Fruit fly (Drosophila melanogaster) whole organism, embryonic: Measurements from ENCODE around the gene GstD5.

Experiments used
- Atf-2 ChIP-seq: fragments of 200-800 bp; sonication (Bioruptor generic); optimal IDR thresholded peaks from 2 replicates; lab custom pipeline; 2016; ENCODE audit warnings: missing biosample characterization, missing genetic modification characterization
- BEAF-32 ChIP-seq: fragments of 200-800 bp; sonication (Bioruptor generic); optimal IDR thresholded peaks from 3 replicates; lab custom pipeline; 2017; ENCODE audit warnings: missing biosample characterization, missing genetic modification characterization, mild to moderate bottlenecking, moderate library complexity, missing genetic modification reagents
- CG10462 ChIP-seq: fragments of 200-800 bp; sonication (Bioruptor generic); optimal IDR thresholded peaks from 2 replicates; lab custom pipeline; 2016; ENCODE audit warnings: missing biosample characterization, missing genetic modification characterization
- CG14050 ChIP-seq: fragments of 200-800 bp; sonication (Bioruptor generic); IDR thresholded peaks from 3 replicates; pipeline ENCODE4 v1.3.6; 2022; ENCODE audit warnings: missing biosample characterization, missing genetic modification characterization
- CG15696 ChIP-seq: fragments of 200-800 bp; sonication (Bioruptor generic); optimal IDR thresholded peaks from 2 replicates; lab custom pipeline; 2019; ENCODE audit warnings: missing biosample characterization, mild to moderate bottlenecking, missing genetic modification characterization, moderate library complexity
- CG1603 ChIP-seq: fragments of 200-800 bp; sonication (Bioruptor generic); optimal IDR thresholded peaks from 2 replicates; lab custom pipeline; 2019; ENCODE audit warnings: missing biosample characterization, mild to moderate bottlenecking, missing genetic modification characterization, moderate library complexity
- CG2678 ChIP-seq: fragments of 200-800 bp; sonication (Bioruptor generic); optimal IDR thresholded peaks from 3 replicates; lab custom pipeline; 2019; ENCODE audit warnings: missing biosample characterization, mild to moderate bottlenecking, missing genetic modification characterization, moderate library complexity
- CG31388 ChIP-seq: fragments of 200-800 bp; sonication (Bioruptor generic); optimal IDR thresholded peaks from 2 replicates; lab custom pipeline; 2016; ENCODE audit warnings: missing biosample characterization, missing genetic modification characterization
- CG5953 ChIP-seq: fragments of 200-800 bp; sonication (Bioruptor generic); IDR thresholded peaks from 2 replicates; pipeline ENCODE4 v1.3.6; 2022; ENCODE audit warnings: missing biosample characterization, missing genetic modification characterization
- CG8765 ChIP-seq: fragments of 200-800 bp; sonication (Bioruptor generic); IDR thresholded peaks from 2 replicates; pipeline ENCODE4 v1.3.6; 2022; ENCODE audit warnings: missing biosample characterization, missing genetic modification characterization
- Dad ChIP-seq: fragments of 200-800 bp; sonication (Bioruptor generic); optimal IDR thresholded peaks from 3 replicates; lab custom pipeline; 2016; ENCODE audit warnings: missing biosample characterization, missing genetic modification characterization
- Doc3 ChIP-seq: fragments of 200-800 bp; sonication (Bioruptor generic); IDR thresholded peaks from 3 replicates; pipeline ENCODE4 v1.3.6; 2022; ENCODE audit warnings: missing biosample characterization, missing genetic modification characterization; ENCODE audit not compliant: partially characterized antibody
- Hmr ChIP-seq: fragments of 200-800 bp; sonication (Bioruptor generic); optimal IDR thresholded peaks from 3 replicates; lab custom pipeline; 2017; ENCODE audit warnings: mild to moderate bottlenecking, missing biosample characterization, missing genetic modification reagents, missing genetic modification characterization
- Hr51 ChIP-seq, 2 experiments: fragments of 200-800 bp; sonication (Bioruptor generic); optimal IDR thresholded peaks; 2 replicates in 1 of 2; 3 replicates in 1 of 2; lab custom pipeline; 2016 to 2018; ENCODE audit warnings: missing biosample characterization in 2 of 2, missing genetic modification characterization in 2 of 2, mild to moderate bottlenecking in 1 of 2, moderate library complexity in 1 of 2
- Hr78 ChIP-seq, 2 experiments: fragments of 200-800 bp in 1 of 2; fragments of >200 bp in 1 of 2; sonication (Bioruptor generic) in 1 of 2; optimal IDR thresholded peaks; 2 replicates each; lab custom pipeline; 2017 to 2019; ENCODE audit warnings: missing biosample characterization in 2 of 2, missing genetic modification characterization in 2 of 2, mild to moderate bottlenecking in 1 of 2, moderate library complexity in 1 of 2
- Jarid2 ChIP-seq: fragments of 200-800 bp; sonication (Bioruptor generic); optimal IDR thresholded peaks from 3 replicates; lab custom pipeline; 2017; ENCODE audit warnings: mild to moderate bottlenecking, missing biosample characterization, missing genetic modification reagents, missing genetic modification characterization
- Lhr ChIP-seq: fragments of 200-800 bp; sonication (Bioruptor generic); optimal IDR thresholded peaks from 3 replicates; lab custom pipeline; 2017; ENCODE audit warnings: mild to moderate bottlenecking, missing biosample characterization, missing genetic modification reagents, missing genetic modification characterization
- Lim3 ChIP-seq: fragments of 200-800 bp; sonication (Bioruptor generic); IDR thresholded peaks from 2 replicates; pipeline ENCODE4 v1.3.6; 2022; ENCODE audit warnings: missing biosample characterization, missing genetic modification characterization
- NC2α ChIP-seq: fragments of 200-800 bp; sonication (Bioruptor generic); optimal IDR thresholded peaks from 2 replicates; lab custom pipeline; 2016; ENCODE audit warnings: missing biosample characterization, missing genetic modification characterization
- Side ChIP-seq: fragments of 200-800 bp; sonication (Bioruptor generic); optimal IDR thresholded peaks from 2 replicates; lab custom pipeline; 2016; ENCODE audit warnings: missing biosample characterization, missing genetic modification characterization
- Sry-δ ChIP-seq: fragments of 200-800 bp; sonication (Bioruptor generic); optimal IDR thresholded peaks from 2 replicates; lab custom pipeline; 2016; ENCODE audit warnings: missing biosample characterization, missing genetic modification characterization
- Tbp ChIP-seq: fragments of >200 bp; optimal IDR thresholded peaks from 2 replicates; lab custom pipeline; 2018; ENCODE audit warnings: missing biosample characterization, missing genetic modification characterization
- Xbp1 ChIP-seq: fragments of 200-800 bp; sonication (Bioruptor generic); optimal IDR thresholded peaks from 3 replicates; lab custom pipeline; 2016; ENCODE audit warnings: missing biosample characterization, mild to moderate bottlenecking, missing genetic modification characterization
- ab ChIP-seq: fragments of 200-800 bp; sonication (Bioruptor generic); optimal IDR thresholded peaks from 2 replicates; lab custom pipeline; 2016; ENCODE audit warnings: missing biosample characterization, missing genetic modification characterization
- ase ChIP-seq: fragments of 200-800 bp; sonication (Bioruptor generic); IDR thresholded peaks from 3 replicates; pipeline ENCODE4 v1.3.6; 2022; ENCODE audit warnings: missing biosample characterization, missing genetic modification characterization
- chif ChIP-seq, 2 experiments: fragments of 200-800 bp; sonication (Bioruptor generic); optimal IDR thresholded peaks; 3 replicates each; lab custom pipeline; 2016; ENCODE audit warnings: missing biosample characterization in 2 of 2, missing genetic modification characterization in 2 of 2
- croc ChIP-seq: fragments of 200-800 bp; sonication (Bioruptor generic); conservative IDR thresholded peaks from 3 replicates; pipeline ENCODE4 v1.3.6; 2022; ENCODE audit warnings: missing biosample characterization, missing genetic modification characterization
- crol ChIP-seq: fragments of 200-800 bp; sonication (Bioruptor generic); IDR thresholded peaks from 2 replicates; pipeline ENCODE4 v1.3.6; 2022; ENCODE audit warnings: missing biosample characterization, missing genetic modification characterization
- crp ChIP-seq, 2 experiments: fragments of 200-800 bp; sonication (Bioruptor generic); optimal IDR thresholded peaks; 2 replicates in 1 of 2; 3 replicates in 1 of 2; lab custom pipeline; 2017; ENCODE audit warnings: missing biosample characterization in 2 of 2, missing genetic modification characterization in 2 of 2, mild to moderate bottlenecking in 1 of 2, moderate library complexity in 1 of 2
- exex ChIP-seq: fragments of 200-800 bp; sonication (Bioruptor generic); optimal IDR thresholded peaks from 4 replicates; lab custom pipeline; 2018; ENCODE audit warnings: missing biosample characterization, mild to moderate bottlenecking, missing genetic modification characterization, moderate library complexity
- grn ChIP-seq: fragments of 200-800 bp; sonication (Bioruptor generic); optimal IDR thresholded peaks from 3 replicates; lab custom pipeline; 2017; ENCODE audit warnings: missing biosample characterization, missing genetic modification characterization
- ham ChIP-seq: fragments of 200-800 bp; sonication (Bioruptor generic); IDR thresholded peaks from 2 replicates; pipeline ENCODE4 v1.3.6; 2022; ENCODE audit warnings: missing biosample characterization, missing genetic modification characterization
- mirr ChIP-seq: fragments of 200-800 bp; sonication (Bioruptor generic); optimal IDR thresholded peaks from 3 replicates; lab custom pipeline; 2018; ENCODE audit warnings: missing biosample characterization, mild to moderate bottlenecking, missing genetic modification characterization
- odd ChIP-seq: fragments of 200-800 bp; sonication (Bioruptor generic); optimal IDR thresholded peaks from 2 replicates; lab custom pipeline; 2017; ENCODE audit warnings: missing biosample characterization, mild to moderate bottlenecking, missing genetic modification characterization
- otp ChIP-seq: fragments of 200-800 bp; sonication (Bioruptor generic); IDR thresholded peaks from 3 replicates; pipeline ENCODE4, ENCODE4 v1.3.6; 2022; ENCODE audit warnings: missing biosample characterization, missing genetic modification characterization
- salm ChIP-seq: fragments of 200-800 bp; sonication (Bioruptor generic); optimal IDR thresholded peaks from 2 replicates; lab custom pipeline; 2018; ENCODE audit warnings: missing biosample characterization, mild to moderate bottlenecking, missing genetic modification characterization
- sc ChIP-seq, 3 experiments: fragments of >200 bp in 2 of 3; fragments of 200-800 bp in 1 of 3; sonication (Bioruptor generic) in 1 of 3; optimal IDR thresholded peaks; 2 replicates in 2 of 3; 3 replicates in 1 of 3; lab custom pipeline; 2017; ENCODE audit warnings: mild to moderate bottlenecking in 1 of 3, missing biosample characterization in 1 of 3, missing genetic modification characterization in 1 of 3, missing genetic modification reagents in 1 of 3
- sima ChIP-seq: fragments of 200-800 bp; sonication (Bioruptor generic); optimal IDR thresholded peaks from 2 replicates; lab custom pipeline; 2016; ENCODE audit warnings: missing biosample characterization, missing genetic modification characterization
- sisA ChIP-seq: fragments of 200-800 bp; sonication (Bioruptor generic); IDR thresholded peaks from 2 replicates; pipeline ENCODE4 v1.3.6; 2022; ENCODE audit warnings: missing biosample characterization, missing genetic modification characterization
- sqz ChIP-seq: fragments of 200-800 bp; sonication (Bioruptor generic); optimal IDR thresholded peaks from 3 replicates; lab custom pipeline; 2018; ENCODE audit warnings: missing biosample characterization, mild to moderate bottlenecking, missing genetic modification characterization
- stc ChIP-seq: fragments of 200-800 bp; sonication (Bioruptor generic); IDR thresholded peaks from 2 replicates; pipeline ENCODE4 v1.3.6; 2022; ENCODE audit warnings: missing biosample characterization, missing genetic modification characterization
- sug ChIP-seq: fragments of 200-800 bp; optimal IDR thresholded peaks from 2 replicates; lab custom pipeline; 2019; ENCODE audit warnings: missing biosample characterization, mild to moderate bottlenecking, missing genetic modification characterization, moderate library complexity
- tgo ChIP-seq: fragments of 200-800 bp; sonication (Bioruptor generic); IDR thresholded peaks from 3 replicates; pipeline ENCODE4 v1.3.6; 2022; ENCODE audit warnings: missing biosample characterization, missing genetic modification characterization
- trh ChIP-seq: fragments of 200-800 bp; sonication (Bioruptor generic); optimal IDR thresholded peaks from 2 replicates; lab custom pipeline; 2016; ENCODE audit warnings: missing biosample characterization, missing genetic modification characterization
- zfh1 ChIP-seq: fragments of 200-800 bp; sonication (Bioruptor generic); IDR thresholded peaks from 3 replicates; pipeline ENCODE4 v1.3.6; 2022; ENCODE audit warnings: missing biosample characterization, missing genetic modification characterization

Gene GstD5

DNA sequence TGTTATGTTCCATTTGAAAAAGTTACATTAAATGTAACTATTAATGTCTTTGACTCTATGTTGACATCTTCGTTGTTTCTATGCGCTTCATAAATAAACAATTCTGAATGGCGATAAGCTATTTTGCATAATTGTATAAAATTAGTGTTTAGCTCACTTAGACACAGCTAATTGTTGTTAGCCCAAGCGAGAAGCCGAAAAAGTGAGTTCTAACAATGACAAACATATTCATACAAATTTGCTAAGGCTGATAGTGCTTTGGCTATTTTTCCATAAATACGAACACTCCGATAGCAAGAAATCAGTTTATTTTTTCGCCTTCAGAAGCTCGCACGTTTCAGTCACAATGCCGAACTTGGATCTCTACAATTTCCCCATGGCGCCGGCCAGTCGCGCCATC lies 2.7 kb downstream of the GstD5 start, which contains the start of gene GstD7:
TSS of gene GstD7 (plus strand) at position 301 of the 400 bp plus-strand sequence.
- TF ChIP-seq ham (GFP tag; lab: Robert Waterston, UW) (no peak), CG8765 (no peak), Side (GFP tag; lab: Kevin White, UChicago) (no peak), ab (GFP tag; lab: Kevin White, UChicago) (no peak), Hr78 (GFP tag; optimal IDR thresholded peaks at IDR 0.05; lab: Kevin White, UChicago) (no peak), crp (GFP tag; optimal IDR thresholded peaks at IDR 0.05; lab: Kevin White, UChicago) (no peak), NC2α (GFP tag; lab: Kevin White, UChicago) (no peak), chif (GFP tag; optimal IDR thresholded peaks at IDR 0.05; lab: Kevin White, UChicago) (no peak), Hmr (GFP tag; lab: Kevin White, UChicago) (no peak), sc (optimal IDR thresholded peaks at IDR 0.05; lab: Kevin White, UChicago) (no peak), sc (GFP tag; optimal IDR thresholded peaks at IDR 0.05; lab: Kevin White, UChicago) (no peak), BEAF-32 (no peak), zfh1 (GFP tag; lab: Robert Waterston, UW) (no peak), sima (GFP tag; lab: Kevin White, UChicago) (no peak), Sry-δ (GFP tag; lab: Kevin White, UChicago) (no peak), trh (GFP tag; lab: Kevin White, UChicago) (no peak), CG2678 (tag; lab: Kevin White, UChicago) (no peak)

DNA sequence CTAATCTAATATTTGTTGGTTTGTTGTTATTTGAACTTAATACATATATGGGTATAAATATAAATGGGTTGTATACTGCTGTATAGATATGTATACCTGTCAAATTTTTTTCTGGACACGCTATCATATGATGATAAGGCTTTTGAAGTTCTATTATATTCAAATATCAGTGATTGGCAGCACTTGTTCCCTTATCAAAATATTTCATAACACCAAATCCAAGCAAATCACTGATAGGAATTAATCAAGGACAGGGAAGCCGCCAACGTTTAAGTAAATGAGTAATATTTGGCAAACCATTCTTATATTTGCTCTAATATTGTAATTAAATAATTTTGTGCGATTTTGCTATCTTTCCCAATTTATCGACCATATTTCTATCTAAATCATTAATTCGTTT lies 3.7 kb downstream of the GstD5 start:
- TF ChIP-seq croc (no peak), otp (no peak), Doc3 (GFP tag; lab: Robert Waterston, UW) (no peak), tgo (GFP tag; lab: Robert Waterston, UW) (no peak), CG15696 (tag; lab: Kevin White, UChicago) (no peak), odd (no peak), CG1603 (tag; lab: Kevin White, UChicago) (no peak), Lim3 (GFP tag; lab: Robert Waterston, UW) (no peak), sqz (GFP tag; lab: Kevin White, UChicago) (no peak), Xbp1 (GFP tag; lab: Kevin White, UChicago) (no peak), ase (no peak), Tbp (GFP tag; lab: Kevin White, UChicago) (no peak), Jarid2 (GFP tag; lab: Kevin White, UChicago) (no peak), sisA (GFP tag; lab: Robert Waterston, UW) (no peak), CG31388 (no peak), trh (GFP tag; lab: Kevin White, UChicago) (no peak), sug (tag; lab: Kevin White, UChicago) (peak; percentile 23), salm (tag; lab: Kevin White, UChicago) (no peak), Lhr (GFP tag; lab: Kevin White, UChicago) (no peak), exex (peak; percentile 79), Hr51 (GFP tag; optimal IDR thresholded peaks at IDR 0.05; lab: Kevin White, UChicago) (no peak), CG10462 (GFP tag; lab: Kevin White, UChicago) (no peak), Dad (no peak), CG5953 (GFP tag; lab: Robert Waterston, UW) (no peak), grn (GFP tag; lab: Kevin White, UChicago) (peak; percentile 9), stc (GFP tag; lab: Robert Waterston, UW) (no peak), crol (GFP tag; lab: Robert Waterston, UW) (no peak), CG14050 (GFP tag; lab: Robert Waterston, UW) (no peak), mirr (GFP tag; lab: Kevin White, UChicago) (peak; percentile 50), Atf-2 (GFP tag; lab: Kevin White, UChicago) (no peak)
